Fruit fly (Drosophila melanogaster) whole organism: Measurements from ENCODE around the gene fz.

Experiments
- CG8478 ChIP-seq: fragments of >200 bp; optimal IDR thresholded peaks from 2 replicates; lab custom pipeline; 2018; ENCODE audit warnings: inconsistent platforms
- Dll ChIP-seq: fragments of >200 bp; optimal IDR thresholded peaks from 2 replicates; lab custom pipeline; 2017
- EcR ChIP-seq, 2 experiments: fragments of >200 bp; optimal IDR thresholded peaks; 2 replicates each; lab custom pipeline; 2017; ENCODE audit warnings: missing biosample characterization in 2 of 2, missing genetic modification characterization in 2 of 2, missing genetic modification reagents in 2 of 2
- pan ChIP-seq: fragments of >200 bp; optimal IDR thresholded peaks from 2 replicates; lab custom pipeline; 2017
- psq ChIP-seq: fragments of >200 bp; optimal IDR thresholded peaks from 2 replicates; lab custom pipeline; 2017
- usp ChIP-seq: fragments of >200 bp; optimal IDR thresholded peaks from 2 replicates; lab custom pipeline; 2017; ENCODE audit warnings: missing biosample characterization, missing genetic modification characterization, mixed read lengths

The fz gene

DNA sequence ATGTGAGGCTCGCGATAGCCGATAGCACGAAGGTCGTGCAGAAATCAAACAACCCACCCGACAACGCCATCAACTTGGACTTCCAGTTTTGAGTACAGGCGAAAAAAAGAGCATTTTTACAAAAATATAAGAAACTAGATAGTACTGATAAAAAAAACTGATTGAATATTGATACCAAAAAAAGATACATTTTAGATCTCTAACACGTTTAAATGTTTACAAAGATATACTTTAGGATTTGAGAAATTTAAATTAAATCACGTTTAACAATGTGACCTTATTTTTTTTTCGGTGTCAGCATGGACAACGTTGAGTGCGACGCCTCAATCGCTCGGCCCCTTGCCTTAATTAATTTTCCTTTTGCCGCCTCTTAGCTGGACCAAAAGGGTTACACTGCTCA lies 76.1 kb downstream of the fz start:
- TF ChIP-seq usp (GFP tag; lab: Kevin White, UChicago) = no peak
- TF ChIP-seq pan (lab: Kevin White, UChicago) = peak; percentile 41

DNA sequence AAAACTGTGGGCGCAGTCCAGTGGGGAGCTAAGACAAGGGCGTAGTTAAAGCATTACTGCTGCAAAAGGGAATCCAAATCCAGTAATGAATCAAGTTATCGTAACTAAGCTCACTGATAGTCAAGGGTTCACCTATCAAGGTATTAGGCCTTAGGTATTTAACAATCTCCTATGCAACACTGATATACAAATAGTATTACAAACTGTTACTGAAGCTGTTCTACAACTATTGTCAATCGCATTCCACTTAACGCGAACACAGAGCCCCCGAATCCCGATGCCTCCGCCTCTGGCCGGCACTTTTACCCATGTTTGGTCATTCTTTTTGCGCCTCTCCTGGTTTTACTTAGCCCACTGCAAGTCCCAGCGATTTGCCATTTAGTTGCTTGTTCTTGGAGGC lies 76.7 kb downstream of the fz start:
- TF ChIP-seq Dll (lab: Kevin White, UChicago) = no peak

DNA sequence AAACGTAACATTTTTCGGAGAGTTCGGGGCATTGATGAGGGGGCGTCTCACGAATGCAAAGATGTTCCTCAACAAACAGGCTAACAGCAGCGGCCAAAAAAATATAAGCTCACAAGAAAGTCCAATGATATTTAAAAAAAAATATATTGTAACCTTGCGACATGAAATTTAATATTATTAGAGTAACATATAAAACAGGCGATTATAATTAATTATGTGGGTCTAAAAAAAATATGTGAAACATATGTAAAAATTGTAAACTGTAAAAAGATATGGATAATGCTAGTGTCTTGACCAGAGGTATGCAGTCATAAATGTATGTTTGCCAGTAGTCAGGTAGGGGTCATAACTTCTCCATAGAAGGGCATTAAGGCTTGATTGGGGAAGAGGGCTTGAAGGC lies 79.0 kb downstream of the fz start:
- TF ChIP-seq psq (no peak), Dll (lab: Kevin White, UChicago) (no peak), pan (lab: Kevin White, UChicago) (no peak), EcR (GFP tag; optimal IDR thresholded peaks at IDR 0.05; lab: Kevin White, UChicago) (no peak), CG8478 (lab: Kevin White, UChicago) (no peak), usp (GFP tag; lab: Kevin White, UChicago) (no peak)

DNA sequence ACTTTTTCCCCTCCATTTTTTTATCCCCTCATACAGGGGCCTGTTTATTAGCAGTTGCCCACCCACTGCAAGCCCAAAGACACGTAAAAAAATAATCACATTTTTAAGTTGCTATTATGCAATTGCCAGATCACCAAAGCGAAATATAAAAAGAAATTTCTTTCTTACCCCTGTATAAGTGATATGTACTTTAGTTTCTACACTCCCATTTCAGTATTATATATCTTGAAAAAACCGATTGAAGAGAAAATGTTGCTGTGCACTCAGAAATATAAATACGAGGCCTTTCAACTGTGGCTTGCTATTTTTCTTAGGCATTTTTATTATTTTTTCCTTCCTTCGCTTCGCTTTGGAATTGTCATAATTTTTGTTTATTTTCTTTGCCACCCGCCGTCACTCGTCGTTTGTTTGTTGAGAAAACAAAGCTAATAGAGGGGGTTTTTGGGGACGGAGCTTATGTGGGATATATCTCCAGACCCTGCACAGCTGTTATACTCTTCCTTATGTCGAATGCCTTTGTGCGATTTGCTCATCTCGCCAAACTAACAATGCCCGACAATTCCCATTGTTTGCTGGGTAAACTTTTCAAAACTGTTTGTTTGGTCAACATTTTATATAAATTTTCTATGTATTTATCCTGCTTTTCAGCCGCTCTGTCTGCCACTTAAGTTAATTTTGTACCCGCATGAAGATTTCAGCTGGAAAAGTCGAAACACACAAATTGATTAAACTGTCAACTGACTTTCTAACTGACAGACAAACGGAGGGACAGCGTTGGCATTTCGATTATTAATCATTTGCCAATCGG lies 80.3 kb downstream of the fz start:
- no peak for TF ChIP-seq pan (lab: Kevin White, UChicago)
- TF ChIP-seq Dll (lab: Kevin White, UChicago) = no peak
- no peak for TF ChIP-seq EcR (GFP tag; optimal IDR thresholded peaks at IDR 0.05; lab: Kevin White, UChicago)
- TF ChIP-seq CG8478 (lab: Kevin White, UChicago) = no peak
- no peak for TF ChIP-seq usp (GFP tag; lab: Kevin White, UChicago)
- TF ChIP-seq psq = no peak

DNA sequence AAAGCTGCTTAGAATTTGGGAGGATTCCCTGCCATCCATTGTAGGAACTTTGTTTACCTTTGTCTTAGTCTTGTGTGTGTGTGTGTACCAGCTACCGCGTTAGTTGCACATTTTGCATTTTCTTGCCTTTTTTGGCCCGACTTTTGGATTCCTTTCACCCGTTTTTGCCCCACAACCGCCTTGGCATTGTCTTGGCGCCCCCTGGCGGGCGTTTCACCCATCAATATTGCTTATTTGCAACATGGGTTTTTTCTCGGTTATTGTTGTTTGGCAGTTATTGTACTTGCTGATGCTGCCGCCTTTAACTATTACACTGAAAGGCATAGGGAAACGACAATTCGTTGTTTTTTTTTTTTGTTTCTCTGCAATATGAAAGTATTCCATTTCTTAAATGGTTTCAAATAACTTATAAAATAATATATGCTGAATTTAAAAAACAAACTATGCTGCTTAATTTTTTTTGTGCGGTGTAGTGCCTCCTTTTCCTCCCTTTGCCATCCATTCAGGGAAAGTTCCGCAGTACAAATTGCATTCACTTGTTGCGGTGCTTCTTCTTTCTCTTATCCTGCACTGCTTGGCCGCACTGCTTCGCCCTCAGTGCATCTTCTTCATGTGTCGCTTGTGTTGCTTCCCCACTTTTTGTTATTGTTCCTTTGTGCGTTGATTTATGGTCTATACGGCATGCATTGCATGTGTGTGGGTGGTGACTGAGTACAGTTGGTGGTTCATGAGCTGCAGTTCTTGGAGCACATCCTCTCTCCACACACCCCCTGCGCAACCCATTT lies 82.6 kb downstream of the fz start:
- TF ChIP-seq usp (GFP tag; lab: Kevin White, UChicago) = no peak
- TF ChIP-seq EcR (GFP tag; optimal IDR thresholded peaks at IDR 0.05; lab: Kevin White, UChicago) = no peak
- TF ChIP-seq psq = no peak
- no peak for TF ChIP-seq Dll (lab: Kevin White, UChicago)
- no peak for TF ChIP-seq CG8478 (lab: Kevin White, UChicago)
- no peak for TF ChIP-seq pan (lab: Kevin White, UChicago)

DNA sequence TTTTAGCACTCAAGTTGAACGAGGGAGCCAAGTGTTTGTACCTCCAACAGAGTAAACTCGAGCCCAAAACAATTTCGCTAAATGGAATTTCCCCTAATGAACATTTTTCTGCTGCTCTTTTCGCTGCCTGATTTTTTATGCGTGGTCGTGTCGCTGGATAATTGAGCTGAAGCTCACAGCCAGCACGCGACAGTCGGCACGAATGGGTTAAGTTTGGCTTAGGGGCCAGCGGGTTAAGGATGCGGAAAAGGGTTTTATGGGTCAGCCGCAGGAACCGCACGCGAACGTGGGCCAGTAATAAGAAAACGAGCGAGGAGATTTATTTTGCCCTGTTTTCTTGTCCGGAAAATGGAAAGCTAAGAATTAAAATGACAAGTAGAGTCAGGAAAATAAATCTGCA lies 84.8 kb downstream of the fz start:
- no peak for TF ChIP-seq usp (GFP tag; lab: Kevin White, UChicago)
- TF ChIP-seq CG8478 (lab: Kevin White, UChicago) = no peak
- no peak for TF ChIP-seq EcR (GFP tag; optimal IDR thresholded peaks at IDR 0.05; lab: Kevin White, UChicago)
- no peak for TF ChIP-seq pan (lab: Kevin White, UChicago)
- no peak for TF ChIP-seq psq
- TF ChIP-seq Dll (lab: Kevin White, UChicago) = no peak

DNA sequence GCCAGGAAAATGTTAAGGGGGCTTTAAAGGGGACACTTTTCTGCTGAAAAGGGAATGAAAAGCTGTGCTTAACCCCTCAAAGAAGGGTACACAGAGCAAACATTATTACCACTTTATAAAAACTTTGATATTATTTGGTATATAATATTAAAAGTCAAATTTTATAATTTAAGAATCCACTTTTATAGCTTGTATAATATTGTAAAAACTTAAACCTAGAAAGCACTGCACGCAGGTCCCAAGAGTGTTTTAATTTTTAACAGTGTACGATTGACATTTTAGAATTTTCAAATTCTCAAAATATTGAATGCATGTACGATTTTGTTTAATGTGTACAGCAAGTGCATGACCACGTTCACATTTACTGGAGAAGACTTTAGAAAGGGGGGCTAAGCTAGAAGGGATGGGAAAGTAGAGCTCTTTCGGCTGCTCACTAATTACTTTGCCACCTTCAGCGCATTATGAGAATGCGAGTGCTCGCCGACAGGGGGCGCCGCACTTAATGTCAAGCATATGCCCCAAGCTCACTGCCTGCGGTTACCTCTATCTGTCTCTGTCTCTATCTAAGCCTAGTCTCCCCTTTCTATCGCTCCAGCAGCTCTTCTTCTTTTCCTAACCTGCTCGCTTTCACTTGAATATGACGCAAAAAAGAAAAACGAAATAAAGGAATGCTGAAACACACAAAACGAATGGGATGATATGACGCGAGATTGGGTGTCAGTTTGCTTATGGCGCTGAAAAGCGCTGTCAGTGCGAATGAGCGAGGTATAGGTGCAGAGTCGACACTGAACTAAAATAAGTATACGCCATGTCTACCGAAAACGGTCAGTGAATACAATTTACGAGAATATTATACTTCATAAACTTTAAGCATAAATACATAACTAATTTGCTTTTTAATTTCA lies 85.9 kb downstream of the fz start:
- no peak for TF ChIP-seq Dll (lab: Kevin White, UChicago)
- no peak for TF ChIP-seq psq
- no peak for TF ChIP-seq CG8478 (lab: Kevin White, UChicago)
- no peak for TF ChIP-seq pan (lab: Kevin White, UChicago)
- TF ChIP-seq EcR (GFP tag; optimal IDR thresholded peaks at IDR 0.05; lab: Kevin White, UChicago) = no peak
- TF ChIP-seq usp (GFP tag; lab: Kevin White, UChicago) = no peak

DNA sequence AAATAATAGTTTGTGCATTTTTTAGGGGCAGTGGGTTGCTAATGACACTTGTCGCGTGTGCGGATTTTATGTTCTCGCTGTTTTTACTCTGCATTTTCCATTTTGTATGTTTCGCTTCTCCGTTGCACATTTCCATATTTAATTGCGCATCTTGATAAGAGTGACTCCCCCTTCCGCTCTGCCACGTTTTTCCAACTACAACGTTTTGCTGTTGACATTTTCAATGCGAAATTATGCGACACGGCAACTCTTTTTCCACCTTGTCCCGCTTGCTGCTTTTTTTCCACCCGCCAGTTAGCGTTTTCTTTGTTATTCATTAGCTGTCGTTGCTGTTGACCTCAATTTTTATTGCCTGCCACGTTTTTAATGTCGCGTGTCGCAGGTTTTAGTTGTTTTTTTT lies 87.9 kb downstream of the fz start:
- TF ChIP-seq Dll (lab: Kevin White, UChicago) (no peak), usp (GFP tag; lab: Kevin White, UChicago) (no peak), EcR (GFP tag; optimal IDR thresholded peaks at IDR 0.05; lab: Kevin White, UChicago) (no peak), psq (no peak), CG8478 (lab: Kevin White, UChicago) (no peak), pan (lab: Kevin White, UChicago) (no peak)

DNA sequence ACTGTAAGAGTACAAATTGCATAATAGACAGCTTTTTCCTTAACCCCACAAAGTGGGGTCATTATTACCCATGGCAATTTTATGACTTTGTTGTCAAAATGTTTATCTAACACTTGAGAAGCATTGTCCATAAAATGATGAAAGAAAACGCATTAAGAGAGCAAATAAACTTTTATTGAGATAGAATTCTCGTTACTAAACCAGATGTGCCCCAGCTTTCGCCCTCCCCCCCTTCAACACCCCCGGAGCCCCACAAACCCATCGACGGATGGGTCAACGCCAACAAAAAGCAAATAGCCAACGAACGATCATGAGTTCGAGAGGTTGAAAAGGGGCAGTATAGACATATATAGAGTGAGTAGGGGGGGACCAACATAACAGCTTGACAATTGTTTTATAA lies 88.5 kb downstream of the fz start:
- TF ChIP-seq Dll (lab: Kevin White, UChicago) (no peak), usp (GFP tag; lab: Kevin White, UChicago) (no peak), pan (lab: Kevin White, UChicago) (no peak), CG8478 (lab: Kevin White, UChicago) (no peak), psq (no peak), EcR (GFP tag; optimal IDR thresholded peaks at IDR 0.05; lab: Kevin White, UChicago) (no peak)

DNA sequence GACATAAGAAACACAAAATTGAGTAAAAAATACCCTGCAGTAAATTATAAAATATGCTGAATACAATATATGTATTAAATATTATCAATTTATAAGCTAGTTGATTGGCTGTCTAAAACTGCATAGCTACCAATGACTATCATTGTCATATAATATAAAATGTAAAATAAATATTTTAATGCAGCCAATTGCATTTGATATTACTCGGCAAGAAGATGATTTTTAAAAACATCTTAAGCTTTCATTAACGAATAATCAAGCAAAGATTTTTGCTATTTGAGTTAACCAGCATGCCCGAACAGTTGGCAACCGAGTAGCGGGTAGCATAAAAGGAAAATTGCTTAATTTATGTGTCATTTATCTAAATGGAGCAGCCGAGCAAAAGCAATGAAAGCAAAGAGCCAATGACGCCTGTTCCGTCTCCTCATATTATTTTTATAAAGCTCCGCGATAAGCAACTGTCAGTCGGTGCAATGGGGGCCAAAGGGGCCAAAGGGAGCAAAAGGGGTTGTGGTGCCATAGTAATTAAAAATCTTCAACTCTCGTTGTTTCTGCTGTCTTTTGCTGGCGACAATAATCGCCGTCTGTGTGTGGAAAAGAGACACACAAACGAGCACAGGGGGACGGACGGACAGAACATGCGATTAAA lies 89.1 kb downstream of the fz start:
- TF ChIP-seq CG8478 (lab: Kevin White, UChicago) = no peak
- no peak for TF ChIP-seq psq
- TF ChIP-seq Dll (lab: Kevin White, UChicago) = no peak

DNA sequence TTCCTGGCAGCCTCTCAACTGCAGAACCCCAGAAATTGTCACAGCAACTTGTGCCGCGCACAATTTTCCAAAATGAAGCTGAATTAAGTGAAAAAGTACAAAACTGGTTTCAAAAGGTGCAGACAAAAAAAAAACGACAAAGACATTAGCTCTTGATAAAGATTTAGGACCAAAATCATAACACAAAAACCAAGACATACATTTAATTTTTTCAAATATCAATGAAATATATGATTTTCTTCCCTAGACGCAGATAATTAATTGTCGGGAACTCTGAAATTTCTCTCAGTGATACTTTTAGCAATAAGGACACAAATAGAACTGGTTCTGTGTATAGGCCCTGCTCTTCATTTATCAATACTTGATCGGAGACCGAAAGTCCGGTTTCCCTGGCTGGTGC lies 90.6 kb downstream of the fz start:
- no peak for TF ChIP-seq psq
- no peak for TF ChIP-seq pan (lab: Kevin White, UChicago)
- TF ChIP-seq EcR (GFP tag; optimal IDR thresholded peaks at IDR 0.05; lab: Kevin White, UChicago) = no peak
- no peak for TF ChIP-seq Dll (lab: Kevin White, UChicago)
- no peak for TF ChIP-seq usp (GFP tag; lab: Kevin White, UChicago)
- no peak for TF ChIP-seq CG8478 (lab: Kevin White, UChicago)
